Worm (Caenorhabditis elegans) whole organism, late embryonic: ENCODE measurements around the gene acs-7.

ENCODE experiments used
- ama-1 ChIP-seq: fragments of 150-350 bp; optimal IDR thresholded peaks from 2 replicates; lab custom pipeline; 2014
- lin-11 ChIP-seq: fragments of 200-800 bp; sonication (Bioruptor generic); optimal IDR thresholded peaks from 2 replicates; lab custom pipeline; 2018; ENCODE audit warnings: mild to moderate bottlenecking, missing genetic modification characterization, missing compliant biosample characterization
- sox-2 ChIP-seq: fragments of 200-800 bp; sonication (Bioruptor generic); IDR thresholded peaks from 2 replicates; pipeline ENCODE4 v1.3.6; 2022; ENCODE audit warnings: missing genetic modification reagents, missing genetic modification characterization, missing compliant biosample characterization
- ztf-16 ChIP-seq: sonication (generic microtip); optimal IDR thresholded peaks from 2 replicates; lab custom pipeline; 2017; ENCODE audit warnings: missing genetic modification characterization, missing compliant biosample characterization

- TF ChIP-seq ama-1 (lab: Kevin White, UChicago): no peak
- TF ChIP-seq lin-11 (tag; lab: Kevin White, UChicago): no peak
- TF ChIP-seq ztf-16: no peak
- TF ChIP-seq sox-2 (GFP tag; lab: Robert Waterston, UW): no peak
Observed at ce11 chrII:9333714-9334113, 41.9 kb downstream of the acs-7 start, which contains the start of gene scp-1.
